Worm (Caenorhabditis elegans) whole organism, L3 larva: ENCODE results near the gene abt-1.

Experiments used
- ama-1 ChIP-seq: fragments of 150-350 bp; optimal IDR thresholded peaks from 2 replicates; lab custom pipeline; 2018
- ceh-16 ChIP-seq: sonication (generic microtip); optimal IDR thresholded peaks from 2 replicates; lab custom pipeline; 2017; ENCODE audit warnings: missing biosample characterization, missing genetic modification characterization
- fos-1 ChIP-seq: fragments of 150-350 bp; optimal IDR thresholded peaks from 2 replicates; lab custom pipeline; 2014; ENCODE audit warnings: missing biosample characterization, missing genetic modification characterization
- mml-1 ChIP-seq: fragments of 150-350 bp; sonication (generic microtip); optimal IDR thresholded peaks from 3 replicates; lab custom pipeline; 2014; ENCODE audit warnings: missing biosample characterization, missing genetic modification characterization
- nhr-11 ChIP-seq: fragments of 150-350 bp; optimal IDR thresholded peaks from 2 replicates; lab custom pipeline; 2014; ENCODE audit warnings: missing biosample characterization, missing genetic modification characterization
- nhr-237 ChIP-seq: fragments of 150-350 bp; optimal IDR thresholded peaks from 2 replicates; lab custom pipeline; 2014; ENCODE audit warnings: missing biosample characterization, missing genetic modification characterization
- pha-4 ChIP-seq: fragments of 150-350 bp; optimal IDR thresholded peaks from 2 replicates; lab custom pipeline; 2014; ENCODE audit warnings: missing biosample characterization, missing genetic modification reagents, missing genetic modification characterization
- unc-62 ChIP-seq: fragments of 150-350 bp; sonication (generic microtip); optimal IDR thresholded peaks from 4 replicates; lab custom pipeline; 2014; ENCODE audit warnings: missing biosample characterization, missing genetic modification reagents, missing genetic modification characterization
- zag-1 ChIP-seq: fragments of 150-350 bp; optimal IDR thresholded peaks from 2 replicates; lab custom pipeline; 2014; ENCODE audit warnings: missing biosample characterization, missing genetic modification characterization
- ztf-11 ChIP-seq: fragments of 150-350 bp; optimal IDR thresholded peaks from 2 replicates; lab custom pipeline; 2014; ENCODE audit warnings: missing biosample characterization, missing genetic modification characterization

- TF ChIP-seq mml-1 (tag; lab: Kevin White, UChicago) (no peak), ztf-11 (tag; lab: Kevin White, UChicago) (no peak), nhr-237 (no peak), ama-1 (lab: Kevin White, UChicago) (no peak), fos-1 (tag; lab: Kevin White, UChicago) (no peak), zag-1 (tag; lab: Kevin White, UChicago) (no peak), pha-4 (peak; percentile 25), ceh-16 (no peak), unc-62 (no peak), nhr-11 (tag; lab: Kevin White, UChicago) (no peak)
Observed at ce11 chrIV:10250577-10251075, 35.9 kb upstream of the abt-1 start, which contains the start of gene daf-14.
